Worm (Caenorhabditis elegans) whole organism, young adult: ENCODE data around the gene C14B9.10.
A peak's percentile ranks its signal among the peaks of the same experiment; 100 is the strongest.

Experiments used
- B0019.2 ChIP-seq: fragments of 200-800 bp; sonication (Bioruptor generic); conservative IDR thresholded peaks from 2 replicates; pipeline ENCODE4 v1.3.6; 2022; ENCODE audit warnings: missing genetic modification reagents, missing genetic modification characterization, missing compliant biosample characterization
- B0336.3 ChIP-seq: fragments of 200-800 bp; sonication (Bioruptor generic); IDR thresholded peaks from 2 replicates; pipeline ENCODE4 v1.3.6; 2022; ENCODE audit warnings: missing genetic modification characterization, missing compliant biosample characterization
- C17E4.6 ChIP-seq: fragments of 200-800 bp; sonication (Bioruptor generic); IDR thresholded peaks from 2 replicates; pipeline ENCODE4 v1.3.6; 2022; ENCODE audit warnings: missing genetic modification reagents, missing genetic modification characterization, missing compliant biosample characterization
- F23B12.7 ChIP-seq: sonication (generic microtip); optimal IDR thresholded peaks from 2 replicates; lab custom pipeline; 2017; ENCODE audit warnings: missing genetic modification characterization, mild to moderate bottlenecking, missing compliant biosample characterization, antibody characterized with exemption, moderate library complexity; ENCODE audit not compliant: insufficient read depth
- F33H1.4 ChIP-seq: fragments of 200-800 bp; sonication (Bioruptor generic); IDR thresholded peaks from 2 replicates; pipeline ENCODE4 v1.3.6; 2022; ENCODE audit warnings: missing genetic modification reagents, missing genetic modification characterization, missing compliant biosample characterization
- F37B4.10 ChIP-seq: fragments of 200-800 bp; sonication (Bioruptor generic); IDR thresholded peaks from 2 replicates; pipeline ENCODE4 v1.3.6; 2022; ENCODE audit warnings: missing genetic modification characterization, missing compliant biosample characterization
- K11D2.4 ChIP-seq: fragments of 200-800 bp; sonication (Bioruptor generic); IDR thresholded peaks from 2 replicates; pipeline ENCODE4 v1.3.6; 2022; ENCODE audit warnings: missing genetic modification reagents, missing genetic modification characterization, missing compliant biosample characterization
- K12H6.12 ChIP-seq: fragments of 200-800 bp; sonication (Bioruptor generic); optimal IDR thresholded peaks from 2 replicates; lab custom pipeline; 2018; ENCODE audit warnings: mild to moderate bottlenecking, missing genetic modification characterization, missing compliant biosample characterization
- Y79H2A.3 ChIP-seq: fragments of 200-800 bp; sonication (Bioruptor generic); conservative IDR thresholded peaks from 2 replicates; pipeline ENCODE4 v1.3.6; 2022; ENCODE audit warnings: missing genetic modification reagents, missing genetic modification characterization, missing compliant biosample characterization
- ZK185.1 ChIP-seq: sonication (generic microtip); optimal IDR thresholded peaks from 2 replicates; lab custom pipeline; 2016; ENCODE audit warnings: mild to moderate bottlenecking, missing genetic modification characterization, missing compliant biosample characterization; ENCODE audit not compliant: poor library complexity, severe bottlenecking
- athp-1 ChIP-seq: sonication (generic microtip); optimal IDR thresholded peaks from 2 replicates; lab custom pipeline; 2017; ENCODE audit warnings: mild to moderate bottlenecking, missing genetic modification characterization, missing compliant biosample characterization
- attf-3 ChIP-seq: fragments of 200-800 bp; sonication (Bioruptor generic); conservative IDR thresholded peaks from 2 replicates; pipeline ENCODE4 v1.3.6; 2022; ENCODE audit warnings: missing genetic modification reagents, missing genetic modification characterization, missing compliant biosample characterization
- dox-1 ChIP-seq: fragments of 200-800 bp; sonication (Bioruptor generic); IDR thresholded peaks from 2 replicates; pipeline ENCODE4 v1.3.6; 2022; ENCODE audit warnings: missing genetic modification reagents, missing genetic modification characterization, missing compliant biosample characterization
- ets-4 ChIP-seq: fragments of 200-800 bp; sonication (Bioruptor generic); optimal IDR thresholded peaks from 2 replicates; lab custom pipeline; 2018; ENCODE audit warnings: mild to moderate bottlenecking, missing genetic modification characterization, missing compliant biosample characterization
- him-1 ChIP-seq: sonication (generic microtip); optimal IDR thresholded peaks from 2 replicates; lab custom pipeline; 2016; ENCODE audit warnings: missing genotype, missing genetic modification reagents, missing genetic modification characterization, missing compliant biosample characterization
- hlh-26 ChIP-seq: fragments of 200-800 bp; sonication (Bioruptor generic); conservative IDR thresholded peaks from 2 replicates; pipeline ENCODE4 v1.3.6; 2022; ENCODE audit warnings: missing genetic modification reagents, missing genetic modification characterization, missing compliant biosample characterization
- hrde-1 ChIP-seq: sonication (generic microtip); optimal IDR thresholded peaks from 2 replicates; lab custom pipeline; 2016; ENCODE audit warnings: missing genetic modification characterization, mild to moderate bottlenecking, missing compliant biosample characterization, moderate library complexity, missing genotype, missing genetic modification reagents, borderline replicate concordance
- hsf-1 ChIP-seq: fragments of 200-800 bp; sonication (Bioruptor generic); IDR thresholded peaks from 2 replicates; pipeline ENCODE4 v1.3.6; 2022; ENCODE audit warnings: missing genetic modification reagents, missing genetic modification characterization, missing compliant biosample characterization
- let-607 ChIP-seq, 2 experiments: fragments of 200-800 bp in 1 of 2; sonication (Bioruptor generic) in 1 of 2; sonication (generic microtip) in 1 of 2; optimal IDR thresholded peaks; 2 replicates each; lab custom pipeline; 2016 to 2018; ENCODE audit warnings: mild to moderate bottlenecking in 2 of 2, missing compliant biosample characterization in 2 of 2, missing genetic modification characterization in 2 of 2, moderate library complexity in 2 of 2, missing genotype in 1 of 2
- lin-40 ChIP-seq: sonication (generic microtip); optimal IDR thresholded peaks from 2 replicates; lab custom pipeline; 2016; ENCODE audit warnings: missing genetic modification characterization, mild to moderate bottlenecking, missing compliant biosample characterization, missing genotype, missing genetic modification reagents
- lsl-1 ChIP-seq: fragments of 200-800 bp; sonication (Bioruptor generic); optimal IDR thresholded peaks from 2 replicates; lab custom pipeline; 2018; ENCODE audit warnings: mild to moderate bottlenecking, missing genetic modification characterization, moderate library complexity, missing compliant biosample characterization
- madf-3 ChIP-seq: fragments of 200-800 bp; sonication (Bioruptor generic); IDR thresholded peaks from 2 replicates; pipeline ENCODE4 v1.3.6; 2022; ENCODE audit warnings: missing genetic modification reagents, missing genetic modification characterization, missing compliant biosample characterization
- mcd-1 ChIP-seq: fragments of 200-800 bp; sonication (Bioruptor generic); IDR thresholded peaks from 2 replicates; pipeline ENCODE4 v1.3.6; 2022; ENCODE audit warnings: missing genetic modification reagents, missing genetic modification characterization, missing compliant biosample characterization
- mel-28 ChIP-seq: sonication (generic microtip); optimal IDR thresholded peaks from 2 replicates; lab custom pipeline; 2016; ENCODE audit warnings: borderline replicate concordance, mild to moderate bottlenecking, missing genetic modification characterization, missing compliant biosample characterization
- nhr-120 ChIP-seq: fragments of 200-800 bp; sonication (Bioruptor generic); IDR thresholded peaks from 2 replicates; pipeline ENCODE4 v1.3.6; 2022; ENCODE audit warnings: missing genetic modification characterization, missing compliant biosample characterization
- nhr-179 ChIP-seq: sonication (generic microtip); optimal IDR thresholded peaks from 2 replicates; lab custom pipeline; 2016; ENCODE audit warnings: mild to moderate bottlenecking, missing genetic modification characterization, missing compliant biosample characterization
- nhr-27 ChIP-seq: fragments of 200-800 bp; sonication (Bioruptor generic); optimal IDR thresholded peaks from 2 replicates; lab custom pipeline; 2018; ENCODE audit warnings: mild to moderate bottlenecking, missing genetic modification characterization, moderate library complexity, missing compliant biosample characterization
- nhr-80 ChIP-seq: sonication (generic microtip); optimal IDR thresholded peaks from 2 replicates; lab custom pipeline; 2016; ENCODE audit warnings: missing genetic modification characterization, missing compliant biosample characterization
- pbrm-1 ChIP-seq: fragments of 200-800 bp; sonication (Bioruptor generic); IDR thresholded peaks from 2 replicates; pipeline ENCODE4 v1.3.6; 2022; ENCODE audit warnings: missing genetic modification reagents, missing genetic modification characterization, missing compliant biosample characterization
- pha-4 ChIP-seq: fragments of 150-350 bp; sonication (generic microtip); optimal IDR thresholded peaks from 2 replicates; lab custom pipeline; 2014; ENCODE audit warnings: missing biosample characterization, missing genetic modification reagents, missing genetic modification characterization
- rec-8 ChIP-seq, 2 experiments: sonication (generic microtip); optimal IDR thresholded peaks; 2 replicates each; lab custom pipeline; 2016; ENCODE audit warnings: mild to moderate bottlenecking in 2 of 2, missing genetic modification characterization in 2 of 2, missing genetic modification reagents in 2 of 2, missing genotype in 2 of 2, missing biosample characterization in 1 of 2, missing compliant biosample characterization in 1 of 2, moderate library complexity in 1 of 2
- sea-2 ChIP-seq: fragments of 200-800 bp; sonication (Bioruptor generic); IDR thresholded peaks from 2 replicates; pipeline ENCODE4 v1.3.6; 2022; ENCODE audit warnings: missing genetic modification characterization, missing compliant biosample characterization
- snpc-3.4 ChIP-seq: sonication (generic microtip); optimal IDR thresholded peaks from 2 replicates; lab custom pipeline; 2017; ENCODE audit warnings: missing genetic modification characterization, mild to moderate bottlenecking, missing compliant biosample characterization, antibody characterized with exemption, moderate library complexity, missing genotype, missing genetic modification reagents
- zim-3 ChIP-seq: sonication (generic microtip); optimal IDR thresholded peaks from 2 replicates; lab custom pipeline; 2017; ENCODE audit warnings: mild to moderate bottlenecking, missing genetic modification characterization, moderate library complexity, missing compliant biosample characterization
- ztf-26 ChIP-seq: sonication (generic microtip); optimal IDR thresholded peaks from 2 replicates; lab custom pipeline; 2017; ENCODE audit warnings: missing genetic modification characterization, missing compliant biosample characterization

C14B9.10 gene

ce11 chrIII:8144574-8145065 lies 14.0 kb downstream of the C14B9.10 start, which contains the start of the genes C14B9.8 and mrpl-18 (continued):
- TF ChIP-seq K11D2.4 (0 out of 2 replicates have a peak, but pooled peaks have one; percentile 18), F33H1.4 (peak; percentile 55), ZK185.1 (tag; lab: Kevin White, UChicago) (peak; percentile 82), zim-3 (tag; lab: Kevin White, UChicago) (no peak), lin-40 (tag; lab: Kevin White, UChicago) (peak; percentile 27), F23B12.7 (tag; lab: Kevin White, UChicago) (peak; percentile 16), rec-8 (tag; optimal IDR thresholded peaks at IDR 0.05; lab: Kevin White, UChicago) (peak; percentile 21 to 53), K12H6.12 (tag; lab: Kevin White, UChicago) (peak; percentile 35), mcd-1 (GFP tag; lab: Robert Waterston, UW) (peak; percentile 51; the same call in 1 of the 2 replicates), him-1 (tag; lab: Kevin White, UChicago) (peak; percentile 29)

ce11 chrIII:8145971-8146370 lies 15.3 kb downstream of the C14B9.10 start:
- TF ChIP-seq ztf-26 (tag; lab: Kevin White, UChicago) (no peak), hsf-1 (GFP tag; lab: Robert Waterston, UW) (0 out of 2 replicates have a peak, but pooled peaks have one; percentile 30), madf-3 (0 out of 2 replicates have a peak, but pooled peaks have one; percentile 39), dox-1 (no peak)

DNA sequence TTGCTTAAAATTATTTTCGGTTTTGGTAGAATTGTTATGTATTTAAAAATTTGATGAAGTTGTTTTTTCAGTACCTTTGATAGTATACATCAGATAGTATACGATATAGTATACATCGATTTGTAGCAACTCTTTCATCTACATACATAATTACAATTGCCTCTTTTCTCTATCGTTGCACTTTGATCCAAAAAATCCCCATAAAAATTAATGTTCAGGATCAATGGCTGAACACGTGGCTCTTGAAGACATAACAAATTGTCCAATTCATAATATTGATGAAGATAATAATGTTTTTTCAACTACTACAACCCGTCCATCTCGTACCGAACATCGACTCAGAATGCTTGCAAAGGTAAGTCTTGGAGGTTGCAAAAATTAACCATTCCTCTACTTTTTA lies 18.1 kb downstream of the C14B9.10 start, which contains the start of gene D2007.2:
Gene D2007.2, plus strand, starts transcription at position 213 of the 400 bp plus-strand sequence.
- TF ChIP-seq nhr-80 (tag; lab: Kevin White, UChicago) (no peak), B0019.2 (GFP tag; lab: Robert Waterston, UW) (no peak), sea-2 (GFP tag; lab: Robert Waterston, UW) (no peak), B0336.3 (no peak), ets-4 (GFP tag; lab: Kevin White, UChicago) (no peak), pha-4 (no peak), lsl-1 (no peak)

ce11 chrIII:8154423-8154822 lies 23.8 kb downstream of the C14B9.10 start:
- TF ChIP-seq let-607 (tag; optimal IDR thresholded peaks at IDR 0.05; lab: Kevin White, UChicago) (peak in 1 of 2 experiments; percentile 17), C17E4.6 (GFP tag; lab: Robert Waterston, UW) (no peak), nhr-27 (tag; lab: Kevin White, UChicago) (no peak), nhr-179 (tag; lab: Kevin White, UChicago) (no peak), F37B4.10 (GFP tag; lab: Robert Waterston, UW) (no peak), athp-1 (tag; lab: Kevin White, UChicago) (no peak), attf-3 (no peak), hrde-1 (tag; lab: Kevin White, UChicago) (no peak), nhr-80 (tag; lab: Kevin White, UChicago) (peak; percentile 38)

- no peak for TF ChIP-seq Y79H2A.3
- no peak for TF ChIP-seq hlh-26 (GFP tag; lab: Robert Waterston, UW)
- no peak for TF ChIP-seq snpc-3.4 (tag; lab: Kevin White, UChicago)
- no peak for TF ChIP-seq nhr-120 (GFP tag; lab: Robert Waterston, UW)
- TF ChIP-seq mel-28 (tag; lab: Kevin White, UChicago): no peak
- no peak for TF ChIP-seq pbrm-1 (GFP tag; lab: Robert Waterston, UW)
Measured at ce11 chrIII:8155166-8155565, 24.5 kb downstream of the C14B9.10 start, which contains the start of gene D2007.1. D2007.1 (plus strand) TSS chrIII:8155466.
